Worm (Caenorhabditis elegans) whole organism, young adult: ENCODE results near the gene ipla-6.

Experiments
- F52B5.7 ChIP-seq: sonication (generic microtip); optimal IDR thresholded peaks from 2 replicates; lab custom pipeline; 2016; ENCODE audit warnings: mild to moderate bottlenecking, missing genetic modification characterization, missing compliant biosample characterization
- attf-5 ChIP-seq: fragments of 200-800 bp; sonication (Bioruptor generic); optimal IDR thresholded peaks from 2 replicates; lab custom pipeline; 2018; ENCODE audit warnings: mild to moderate bottlenecking, missing genetic modification characterization, missing compliant biosample characterization
- lag-1 ChIP-seq: fragments of 200-800 bp; sonication (Bioruptor generic); IDR thresholded peaks from 2 replicates; pipeline ENCODE4 v1.3.6; 2022; ENCODE audit warnings: missing genetic modification reagents, missing genetic modification characterization, missing compliant biosample characterization
- nhr-80 ChIP-seq: sonication (generic microtip); optimal IDR thresholded peaks from 2 replicates; lab custom pipeline; 2016; ENCODE audit warnings: missing genetic modification characterization, missing compliant biosample characterization
- ztf-25 ChIP-seq: fragments of 200-800 bp; sonication (Bioruptor generic); IDR thresholded peaks from 2 replicates; pipeline ENCODE4 v1.3.6; 2022; ENCODE audit warnings: missing genetic modification reagents, missing genetic modification characterization, missing compliant biosample characterization

- TF ChIP-seq lag-1 (GFP tag; lab: Robert Waterston, UW) (no peak), ztf-25 (GFP tag; lab: Robert Waterston, UW) (no peak), nhr-80 (tag; lab: Kevin White, UChicago) (no peak), F52B5.7 (tag; lab: Kevin White, UChicago) (no peak), attf-5 (GFP tag; lab: Kevin White, UChicago) (no peak)
These were observed 8.1 kb upstream of the ipla-6 start, which contains the start of gene seu-1 for ce11 chrIV:6329339-6329738.
